Fruit fly (Drosophila melanogaster) whole organism, wandering third instar larva: ENCODE results near the gene puc.
A peak's percentile ranks its signal among the peaks of the same experiment; 100 is the strongest.

Source experiments
- CG32264 ChIP-seq: fragments of 200-800 bp; sonication (Bioruptor generic); optimal IDR thresholded peaks from 2 replicates; lab custom pipeline; 2016; ENCODE audit warnings: missing biosample characterization, missing genetic modification characterization
- Hnf4 ChIP-seq: fragments of 200-800 bp; sonication (Bioruptor generic); optimal IDR thresholded peaks from 2 replicates; lab custom pipeline; 2016; ENCODE audit warnings: missing biosample characterization, mild to moderate bottlenecking, missing genetic modification characterization
- Myc ChIP-seq: fragments of >200 bp; optimal IDR thresholded peaks from 2 replicates; lab custom pipeline; 2017
- Rel ChIP-seq, 2 experiments: fragments of 200-800 bp; sonication (Bioruptor generic) in 1 of 2; optimal IDR thresholded peaks; 2 replicates in 1 of 2; 3 replicates in 1 of 2; lab custom pipeline; 2016 to 2019; ENCODE audit warnings: mild to moderate bottlenecking in 2 of 2, missing biosample characterization in 2 of 2, missing genetic modification characterization in 2 of 2, moderate library complexity in 1 of 2
- Sp1 ChIP-seq: fragments of 200-800 bp; sonication (Bioruptor generic); optimal IDR thresholded peaks from 3 replicates; lab custom pipeline; 2019; ENCODE audit warnings: missing biosample characterization, mild to moderate bottlenecking, missing genetic modification characterization, moderate library complexity
- br ChIP-seq: fragments of 200-800 bp; sonication (Bioruptor generic); optimal IDR thresholded peaks from 2 replicates; lab custom pipeline; 2016; ENCODE audit warnings: missing biosample characterization, missing genetic modification characterization
- dmrt93B ChIP-seq: fragments of 200-800 bp; sonication (Bioruptor generic); optimal IDR thresholded peaks from 2 replicates; lab custom pipeline; 2018; ENCODE audit warnings: missing biosample characterization, mild to moderate bottlenecking, missing genetic modification characterization
- fru ChIP-seq: fragments of 200-800 bp; sonication (Bioruptor generic); optimal IDR thresholded peaks from 3 replicates; lab custom pipeline; 2016; ENCODE audit warnings: missing biosample characterization, mild to moderate bottlenecking, missing genetic modification characterization
- h ChIP-seq: fragments of 200-800 bp; sonication (Bioruptor generic); optimal IDR thresholded peaks from 3 replicates; lab custom pipeline; 2016; ENCODE audit warnings: missing biosample characterization, mild to moderate bottlenecking, missing genetic modification characterization
- lola ChIP-seq: fragments of >200 bp; optimal IDR thresholded peaks from 2 replicates; lab custom pipeline; 2017; ENCODE audit warnings: missing biosample characterization, missing genetic modification characterization
- psq ChIP-seq: fragments of 200-800 bp; sonication (Bioruptor generic); optimal IDR thresholded peaks from 3 replicates; lab custom pipeline; 2017; ENCODE audit warnings: missing biosample characterization, mild to moderate bottlenecking, missing genetic modification characterization, moderate library complexity
- sv ChIP-seq: fragments of 200-800 bp; sonication (Bioruptor generic); optimal IDR thresholded peaks from 3 replicates; lab custom pipeline; 2016; ENCODE audit warnings: missing biosample characterization, missing genetic modification characterization
- tai ChIP-seq: sonication (Bioruptor generic); optimal IDR thresholded peaks from 2 replicates; lab custom pipeline; 2016; ENCODE audit warnings: missing biosample characterization, missing genetic modification characterization
- usp ChIP-seq: fragments of >200 bp; optimal IDR thresholded peaks from 2 replicates; lab custom pipeline; 2017; ENCODE audit warnings: missing biosample characterization, missing genetic modification characterization

dm6 chr3R:8112880-8113832 is 8.0 kb downstream of the puc start:
- TF ChIP-seq psq (GFP tag; lab: Kevin White, UChicago) (peak; percentile 80), lola (GFP tag; lab: Kevin White, UChicago) (no peak), usp (GFP tag; lab: Kevin White, UChicago) (no peak), sv (peak; percentile 61), Rel (GFP tag; optimal IDR thresholded peaks at IDR 0.05; lab: Kevin White, UChicago) (no peak), Rel (tag; optimal IDR thresholded peaks at IDR 0.05; lab: Kevin White, UChicago) (no peak), CG32264 (no peak), Sp1 (GFP tag; lab: Kevin White, UChicago) (peak; percentile 82), Myc (lab: Kevin White, UChicago) (no peak), tai (GFP tag; lab: Kevin White, UChicago) (peak; percentile 60), Hnf4 (peak; percentile 42), fru (GFP tag; lab: Kevin White, UChicago) (peak; percentile 84), h (GFP tag; lab: Kevin White, UChicago) (peak; percentile 70), dmrt93B (GFP tag; lab: Kevin White, UChicago) (peak; percentile 69), br (GFP tag; lab: Kevin White, UChicago) (peak; percentile 78)
